Worm (Caenorhabditis elegans) whole organism, L4 larva: Measurements from ENCODE around the gene dre-1.

Experiments
- F26F4.8 ChIP-seq: fragments of 200-800 bp; sonication (Bioruptor generic); conservative IDR thresholded peaks from 2 replicates; pipeline ENCODE4 v1.3.6; 2022; ENCODE audit warnings: missing genetic modification characterization, missing compliant biosample characterization
- F49E8.2 ChIP-seq: sonication (generic microtip); optimal IDR thresholded peaks from 2 replicates; lab custom pipeline; 2016; ENCODE audit warnings: missing compliant biosample characterization, mild to moderate bottlenecking, missing genetic modification characterization, borderline replicate concordance
- R02D3.7 ChIP-seq: fragments of 150-350 bp; sonication (generic microtip); optimal IDR thresholded peaks from 3 replicates; lab custom pipeline; 2014; ENCODE audit warnings: missing biosample characterization, missing genetic modification characterization
- T26A8.4 ChIP-seq: fragments of 200-800 bp; sonication (Bioruptor generic); IDR thresholded peaks from 2 replicates; pipeline ENCODE4 v1.3.6; 2022; ENCODE audit warnings: missing genetic modification characterization, missing compliant biosample characterization
- aha-1 ChIP-seq: fragments of 150-350 bp; peaks from one replicate; lab custom pipeline; 2014; ENCODE audit warnings: missing biosample characterization, missing genetic modification characterization
- aly-2 ChIP-seq: sonication (generic microtip); optimal IDR thresholded peaks from 2 replicates; lab custom pipeline; 2018; ENCODE audit warnings: missing biosample characterization, missing genetic modification characterization
- ceh-20 ChIP-seq: fragments of 200-800 bp; sonication (Bioruptor generic); IDR thresholded peaks from 2 replicates; pipeline ENCODE4 v1.3.6; 2022; ENCODE audit warnings: missing genetic modification reagents, missing genetic modification characterization, missing compliant biosample characterization
- ceh-44 ChIP-seq: fragments of 200-800 bp; sonication (Bioruptor generic); IDR thresholded peaks from 2 replicates; pipeline ENCODE4 v1.3.6; 2022; ENCODE audit warnings: missing genetic modification reagents, missing genetic modification characterization, missing compliant biosample characterization
- cey-2 ChIP-seq: sonication (generic microtip); optimal IDR thresholded peaks from 3 replicates; lab custom pipeline; 2017; ENCODE audit warnings: missing genetic modification characterization, mild to moderate bottlenecking, missing compliant biosample characterization, antibody characterized with exemption, borderline replicate concordance; ENCODE audit not compliant: insufficient read depth
- daf-12 ChIP-seq: fragments of 150-350 bp; optimal IDR thresholded peaks from 2 replicates; lab custom pipeline; 2014; ENCODE audit warnings: missing biosample characterization, missing genetic modification reagents, missing genetic modification characterization
- daf-16 ChIP-seq, 3 experiments: sonication (generic microtip); optimal IDR thresholded peaks; 2 replicates each; lab custom pipeline; 2016 to 2017; ENCODE audit warnings: missing genetic modification characterization in 3 of 3, missing genetic modification reagents in 3 of 3, mild to moderate bottlenecking in 2 of 3, missing compliant biosample characterization in 2 of 3, missing biosample characterization in 1 of 3, moderate library complexity in 1 of 3
- dmd-6 ChIP-seq: fragments of 200-800 bp; sonication (Bioruptor generic); IDR thresholded peaks from 2 replicates; pipeline ENCODE4 v1.3.6; 2022; ENCODE audit warnings: missing genetic modification reagents, missing genetic modification characterization, missing compliant biosample characterization
- dmd-8 ChIP-seq: fragments of 200-800 bp; sonication (Bioruptor generic); IDR thresholded peaks from 2 replicates; pipeline ENCODE4 v1.3.6; 2022; ENCODE audit warnings: missing genetic modification characterization, missing compliant biosample characterization
- fkh-10 ChIP-seq: fragments of 150-350 bp; optimal IDR thresholded peaks from 2 replicates; lab custom pipeline; 2014; ENCODE audit warnings: missing biosample characterization, missing genetic modification reagents, missing genetic modification characterization
- fos-1 ChIP-seq: fragments of 150-350 bp; optimal IDR thresholded peaks from 2 replicates; lab custom pipeline; 2014; ENCODE audit warnings: missing biosample characterization, missing genetic modification characterization
- hlh-30 ChIP-seq: sonication (generic microtip); optimal IDR thresholded peaks from 2 replicates; lab custom pipeline; 2017; ENCODE audit warnings: antibody characterized with exemption, mild to moderate bottlenecking, missing genetic modification characterization, missing compliant biosample characterization; ENCODE audit not compliant: insufficient read depth
- lim-7 ChIP-seq: fragments of 200-800 bp; sonication (Bioruptor generic); IDR thresholded peaks from 2 replicates; pipeline ENCODE4 v1.3.6; 2022; ENCODE audit warnings: missing genetic modification characterization, missing compliant biosample characterization
- lin-29 ChIP-seq: fragments of 200-800 bp; sonication (Bioruptor generic); IDR thresholded peaks from 2 replicates; pipeline ENCODE4 v1.3.6; 2022; ENCODE audit warnings: missing genetic modification reagents, missing genetic modification characterization, missing compliant biosample characterization
- lin-38 ChIP-seq: fragments of 200-800 bp; sonication (Bioruptor generic); IDR thresholded peaks from 2 replicates; pipeline ENCODE4 v1.3.6; 2022; ENCODE audit warnings: missing genetic modification reagents, missing genetic modification characterization, missing compliant biosample characterization
- lir-3 ChIP-seq: sonication (generic microtip); optimal IDR thresholded peaks from 2 replicates; lab custom pipeline; 2016; ENCODE audit warnings: mild to moderate bottlenecking, missing genetic modification characterization, missing compliant biosample characterization
- lsy-2 ChIP-seq, 2 experiments: fragments of 150-350 bp in 1 of 2; sonication (generic microtip) in 1 of 2; optimal IDR thresholded peaks; 2 replicates each; lab custom pipeline; 2014 to 2017; ENCODE audit warnings: missing biosample characterization in 2 of 2, missing genetic modification characterization in 2 of 2
- mes-2 ChIP-seq: sonication (generic microtip); optimal IDR thresholded peaks from 2 replicates; lab custom pipeline; 2016; ENCODE audit warnings: missing genotype, mild to moderate bottlenecking, missing genetic modification characterization, missing compliant biosample characterization; ENCODE audit not compliant: poor library complexity, severe bottlenecking
- mxl-2 ChIP-seq: fragments of 200-800 bp; sonication (Bioruptor generic); conservative IDR thresholded peaks from 2 replicates; pipeline ENCODE4 v1.3.6; 2022; ENCODE audit warnings: missing genetic modification reagents, missing genetic modification characterization, missing compliant biosample characterization
- nhr-10 ChIP-seq: fragments of 150-350 bp; optimal IDR thresholded peaks from 2 replicates; lab custom pipeline; 2014; ENCODE audit warnings: missing biosample characterization, missing genetic modification characterization
- nhr-102 ChIP-seq: sonication (generic microtip); optimal IDR thresholded peaks from 2 replicates; lab custom pipeline; 2016; ENCODE audit warnings: mild to moderate bottlenecking, missing genetic modification characterization, moderate library complexity, missing compliant biosample characterization
- nhr-11 ChIP-seq: fragments of 150-350 bp; optimal IDR thresholded peaks from 2 replicates; lab custom pipeline; 2014; ENCODE audit warnings: missing biosample characterization, missing genetic modification characterization
- nhr-111 ChIP-seq: fragments of 200-800 bp; sonication (Bioruptor generic); optimal IDR thresholded peaks from 2 replicates; lab custom pipeline; 2018; ENCODE audit warnings: mild to moderate bottlenecking, missing genetic modification characterization, missing compliant biosample characterization
- nhr-237 ChIP-seq: sonication (generic microtip); optimal IDR thresholded peaks from 2 replicates; lab custom pipeline; 2017; ENCODE audit warnings: missing biosample characterization, missing genetic modification characterization
- nhr-28 ChIP-seq: fragments of 150-350 bp; optimal IDR thresholded peaks from 2 replicates; lab custom pipeline; 2014; ENCODE audit warnings: missing biosample characterization, missing genetic modification characterization
- nhr-76 ChIP-seq: fragments of 150-350 bp; optimal IDR thresholded peaks from 2 replicates; lab custom pipeline; 2014; ENCODE audit warnings: missing biosample characterization, missing genetic modification characterization
- nhr-77 ChIP-seq: fragments of 150-350 bp; optimal IDR thresholded peaks from 2 replicates; lab custom pipeline; 2014; ENCODE audit warnings: missing biosample characterization, missing genetic modification characterization
- pha-4 ChIP-seq, 2 experiments: fragments of 150-350 bp in 1 of 2; fragments of 200-800 bp in 1 of 2; sonication (Bioruptor generic) in 1 of 2; IDR thresholded peaks in 1 of 2; optimal IDR thresholded peaks in 1 of 2; 2 replicates each; pipeline versions ENCODE4 v1.3.6 to Lab custom; 2014 to 2022; ENCODE audit warnings: missing genetic modification characterization in 2 of 2, missing genetic modification reagents in 2 of 2, missing biosample characterization in 1 of 2, missing compliant biosample characterization in 1 of 2
- pqm-1 ChIP-seq: sonication (generic microtip); optimal IDR thresholded peaks from 2 replicates; lab custom pipeline; 2017; ENCODE audit warnings: missing biosample characterization, missing genetic modification characterization
- set-16 ChIP-seq: fragments of 200-800 bp; sonication (Bioruptor generic); IDR thresholded peaks from 2 replicates; pipeline ENCODE4 v1.3.6; 2022; ENCODE audit warnings: missing genetic modification reagents, missing genetic modification characterization, missing compliant biosample characterization
- snpc-4 ChIP-seq: fragments of 150-350 bp; optimal IDR thresholded peaks from 2 replicates; lab custom pipeline; 2014; ENCODE audit warnings: missing biosample characterization, missing genetic modification characterization
- spr-3 ChIP-seq: fragments of 200-800 bp; sonication (Bioruptor generic); optimal IDR thresholded peaks from 2 replicates; lab custom pipeline; 2018; ENCODE audit warnings: mild to moderate bottlenecking, missing genetic modification characterization, missing compliant biosample characterization
- tag-97 ChIP-seq: fragments of 200-800 bp; sonication (Bioruptor generic); IDR thresholded peaks from 2 replicates; pipeline ENCODE4 v1.3.6; 2022; ENCODE audit warnings: missing genetic modification characterization, missing compliant biosample characterization
- zfp-2 ChIP-seq: sonication (generic microtip); optimal IDR thresholded peaks from 2 replicates; lab custom pipeline; 2016; ENCODE audit warnings: mild to moderate bottlenecking, missing genetic modification characterization, missing compliant biosample characterization

Gene dre-1

DNA sequence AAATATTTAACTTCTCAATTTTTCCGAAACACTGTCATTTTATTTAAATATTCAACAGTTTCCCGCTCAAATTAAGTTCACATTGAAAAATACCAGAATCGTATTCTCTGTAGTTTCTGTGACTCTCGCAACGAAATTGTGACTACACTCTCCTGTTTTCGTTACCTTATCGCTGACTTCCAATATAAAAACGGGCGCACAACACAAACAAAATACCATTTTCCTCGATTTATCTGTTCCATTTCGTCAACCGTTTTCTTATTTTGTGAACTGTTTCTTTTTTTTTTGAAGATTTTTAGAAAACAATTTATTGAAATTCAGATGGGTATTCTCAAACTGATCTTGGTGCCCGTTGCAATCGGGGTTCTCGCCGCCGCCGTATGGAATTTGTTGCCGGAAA, 47.4 kb downstream of the dre-1 start, which contains the start of gene W01A11.1:
Gene W01A11.1, plus strand, starts transcription at position 322 of the 400 bp plus-strand sequence.
- no peak for TF ChIP-seq R02D3.7
- TF ChIP-seq tag-97 (GFP tag; lab: Robert Waterston, UW): no peak
- TF ChIP-seq nhr-111 (GFP tag; lab: Kevin White, UChicago): no peak
- TF ChIP-seq nhr-28 (tag; lab: Kevin White, UChicago): peak; percentile 97
- no peak for TF ChIP-seq dmd-6 (GFP tag; lab: Robert Waterston, UW)
- TF ChIP-seq mes-2 (tag; lab: Kevin White, UChicago): no peak
- TF ChIP-seq T26A8.4: no peak
- TF ChIP-seq F49E8.2 (tag; lab: Kevin White, UChicago): no peak
- no peak for TF ChIP-seq lsy-2 (tag; optimal IDR thresholded peaks at IDR 0.05; lab: Kevin White, UChicago)
- TF ChIP-seq set-16 (GFP tag; lab: Robert Waterston, UW): no peak
- TF ChIP-seq lir-3 (tag; lab: Kevin White, UChicago): no peak
- peak; percentile 96 for TF ChIP-seq nhr-77 (tag; lab: Kevin White, UChicago)
- no peak for TF ChIP-seq pha-4 (GFP tag; IDR thresholded peaks at IDR 0.05; lab: Robert Waterston, UW)
- TF ChIP-seq pha-4 (tag; optimal IDR thresholded peaks at IDR 0.05; lab: Kevin White, UChicago): no peak
- no peak for TF ChIP-seq nhr-11 (tag; lab: Kevin White, UChicago)
- no peak for TF ChIP-seq nhr-10
- no peak for TF ChIP-seq mxl-2 (GFP tag; lab: Robert Waterston, UW)
- no peak for TF ChIP-seq lim-7
- TF ChIP-seq dmd-8 (GFP tag; lab: Robert Waterston, UW): no peak
- no peak for TF ChIP-seq daf-16 (GFP tag; optimal IDR thresholded peaks at IDR 0.05; lab: Kevin White, UChicago)
- TF ChIP-seq daf-16 (tag; optimal IDR thresholded peaks at IDR 0.05; lab: Kevin White, UChicago): peak; percentile 71
- no peak for TF ChIP-seq fos-1
- TF ChIP-seq lin-38: no peak
- TF ChIP-seq nhr-76: no peak
- peak; percentile 37 for TF ChIP-seq pqm-1

DNA sequence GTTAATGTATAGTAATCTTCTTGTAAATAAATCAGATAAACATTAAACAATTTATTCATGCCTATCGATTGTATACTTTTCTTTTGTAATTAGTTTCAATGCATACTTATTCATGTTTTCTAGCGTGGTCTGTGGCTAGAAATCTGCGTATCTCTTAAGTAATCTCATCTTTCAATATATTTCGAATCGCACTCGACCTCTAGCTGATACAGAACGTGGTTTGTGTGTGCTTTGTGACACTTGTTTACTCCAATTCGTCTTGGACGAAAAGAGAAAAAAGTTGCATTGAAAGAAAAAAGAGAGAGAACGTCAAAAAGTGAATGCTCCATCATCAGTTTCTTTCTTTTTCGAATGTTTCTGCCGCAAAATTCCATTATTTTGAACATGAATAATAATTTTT, 47.9 kb downstream of the dre-1 start:
- no peak for TF ChIP-seq dmd-6 (GFP tag; lab: Robert Waterston, UW)
- no peak for TF ChIP-seq daf-12
- TF ChIP-seq ceh-44 (GFP tag; lab: Robert Waterston, UW): no peak
- TF ChIP-seq fkh-10: peak; percentile 13
- no peak for TF ChIP-seq nhr-111 (GFP tag; lab: Kevin White, UChicago)
- no peak for TF ChIP-seq lin-29 (GFP tag; lab: Robert Waterston, UW)
- no peak for TF ChIP-seq nhr-77 (tag; lab: Kevin White, UChicago)
- TF ChIP-seq F26F4.8: no peak
- TF ChIP-seq nhr-237 (tag; lab: Kevin White, UChicago): no peak
- peak; percentile 74 for TF ChIP-seq nhr-28 (tag; lab: Kevin White, UChicago)
- no peak for TF ChIP-seq daf-16 (GFP tag; optimal IDR thresholded peaks at IDR 0.05; lab: Kevin White, UChicago)
- peak; percentile 55 for TF ChIP-seq daf-16 (tag; optimal IDR thresholded peaks at IDR 0.05; lab: Kevin White, UChicago)
- TF ChIP-seq snpc-4 (tag; lab: Kevin White, UChicago): no peak
- TF ChIP-seq aly-2: no peak
- no peak for TF ChIP-seq zfp-2 (tag; lab: Kevin White, UChicago)
- TF ChIP-seq hlh-30 (tag; lab: Kevin White, UChicago): peak; percentile 6
- TF ChIP-seq nhr-102 (tag; lab: Kevin White, UChicago): no peak
- peak; percentile 92 for TF ChIP-seq aha-1 (tag; lab: Kevin White, UChicago)
- TF ChIP-seq tag-97 (GFP tag; lab: Robert Waterston, UW): no peak
- TF ChIP-seq cey-2: no peak
- TF ChIP-seq ceh-20 (GFP tag; lab: Robert Waterston, UW): no peak
- TF ChIP-seq mxl-2 (GFP tag; lab: Robert Waterston, UW): no peak
- TF ChIP-seq lsy-2 (tag; optimal IDR thresholded peaks at IDR 0.05; lab: Kevin White, UChicago): no peak
- no peak for TF ChIP-seq spr-3
